Worm (Caenorhabditis elegans) whole organism, early embryonic: ENCODE measurements around the gene spt-5.

Source experiments
- B0310.2 ChIP-seq: sonication (generic microtip); optimal IDR thresholded peaks from 2 replicates; lab custom pipeline; 2016; ENCODE audit warnings: mild to moderate bottlenecking, missing genetic modification characterization, missing compliant biosample characterization
- aly-1 ChIP-seq: sonication (generic microtip); optimal IDR thresholded peaks from 2 replicates; lab custom pipeline; 2016; ENCODE audit warnings: missing genetic modification characterization, missing compliant biosample characterization
- ama-1 ChIP-seq: fragments of 150-350 bp; optimal IDR thresholded peaks from 2 replicates; lab custom pipeline; 2014
- ets-7 ChIP-seq: sonication (generic microtip); optimal IDR thresholded peaks from 2 replicates; lab custom pipeline; 2016; ENCODE audit warnings: missing genotype, missing genetic modification characterization, missing compliant biosample characterization
- flt-1 ChIP-seq: fragments of 200-800 bp; sonication (Bioruptor generic); IDR thresholded peaks from 2 replicates; pipeline ENCODE4 v1.3.6; 2022; ENCODE audit warnings: missing genetic modification characterization, missing compliant biosample characterization
- hnd-1 ChIP-seq: sonication (generic microtip); optimal IDR thresholded peaks from 2 replicates; lab custom pipeline; 2016; ENCODE audit warnings: missing genetic modification characterization, missing compliant biosample characterization
- pes-1 ChIP-seq: fragments of 200-800 bp; sonication (Bioruptor generic); IDR thresholded peaks from 2 replicates; pipeline ENCODE4 v1.3.6; 2022; ENCODE audit warnings: missing genetic modification reagents, missing genetic modification characterization, missing compliant biosample characterization
- sea-1 ChIP-seq: fragments of 200-800 bp; sonication (Bioruptor generic); conservative IDR thresholded peaks from 2 replicates; pipeline ENCODE4 v1.3.6; 2022; ENCODE audit warnings: missing genetic modification characterization, missing compliant biosample characterization
- tbx-11 ChIP-seq: fragments of 200-800 bp; sonication (Bioruptor generic); IDR thresholded peaks from 2 replicates; pipeline ENCODE4 v1.3.6; 2022; ENCODE audit warnings: missing genetic modification characterization, missing compliant biosample characterization
- tbx-37 ChIP-seq: fragments of 200-800 bp; sonication (Bioruptor generic); conservative IDR thresholded peaks from 2 replicates; pipeline ENCODE4 v1.3.6; 2022; ENCODE audit warnings: missing genetic modification reagents, missing genetic modification characterization, missing compliant biosample characterization

- TF ChIP-seq ama-1 (no peak), tbx-37 (no peak), flt-1 (GFP tag; lab: Robert Waterston, UW) (no peak), sea-1 (GFP tag; lab: Robert Waterston, UW) (no peak), tbx-11 (no peak), hnd-1 (tag; lab: Kevin White, UChicago) (no peak), ets-7 (tag; lab: Kevin White, UChicago) (no peak), B0310.2 (tag; lab: Kevin White, UChicago) (no peak), aly-1 (tag; lab: Kevin White, UChicago) (no peak), pes-1 (GFP tag; lab: Robert Waterston, UW) (no peak)
These were observed 42.1 kb downstream of the spt-5 start, which contains the start of gene cpsf-4 for ce11 chrIV:12093384-12093783.
